Worm (Caenorhabditis elegans) whole organism, late embryonic: Measurements from ENCODE around the gene C05E11.7.

Experiments used
- C08G9.2 ChIP-seq: sonication (generic microtip); optimal IDR thresholded peaks from 2 replicates; lab custom pipeline; 2016; ENCODE audit warnings: mild to moderate bottlenecking, missing genetic modification characterization, moderate library complexity, missing compliant biosample characterization
- T23F11.4 ChIP-seq: fragments of 200-800 bp; sonication (Bioruptor generic); optimal IDR thresholded peaks from 2 replicates; lab custom pipeline; 2018; ENCODE audit warnings: mild to moderate bottlenecking, missing genetic modification characterization, missing compliant biosample characterization
- Y22D7AL.16 ChIP-seq: sonication (generic microtip); optimal IDR thresholded peaks from 2 replicates; lab custom pipeline; 2016; ENCODE audit warnings: missing genetic modification characterization, missing compliant biosample characterization
- ceh-18 ChIP-seq: sonication (generic microtip); optimal IDR thresholded peaks from 2 replicates; lab custom pipeline; 2016; ENCODE audit warnings: missing genetic modification characterization, missing compliant biosample characterization
- ceh-2 ChIP-seq: sonication (generic microtip); optimal IDR thresholded peaks from 2 replicates; lab custom pipeline; 2016; ENCODE audit warnings: missing genotype, missing genetic modification characterization, missing compliant biosample characterization
- ceh-24 ChIP-seq: sonication (generic microtip); optimal IDR thresholded peaks from 2 replicates; lab custom pipeline; 2016; ENCODE audit warnings: mild to moderate bottlenecking, missing genetic modification characterization, missing compliant biosample characterization
- ceh-30 ChIP-seq: fragments of 150-350 bp; optimal IDR thresholded peaks from 2 replicates; lab custom pipeline; 2014; ENCODE audit warnings: missing biosample characterization, missing genetic modification characterization
- ceh-31 ChIP-seq: sonication (generic microtip); optimal IDR thresholded peaks from 2 replicates; lab custom pipeline; 2016; ENCODE audit warnings: missing genetic modification characterization, missing compliant biosample characterization
- ceh-45 ChIP-seq: fragments of 200-800 bp; sonication (Bioruptor generic); IDR thresholded peaks from 2 replicates; pipeline ENCODE4 v1.3.6; 2022; ENCODE audit warnings: missing genetic modification reagents, missing genetic modification characterization, missing compliant biosample characterization
- che-1 ChIP-seq: sonication (generic microtip); optimal IDR thresholded peaks from 2 replicates; lab custom pipeline; 2016; ENCODE audit warnings: mild to moderate bottlenecking, missing genetic modification characterization, missing compliant biosample characterization
- dve-1 ChIP-seq: sonication (generic microtip); optimal IDR thresholded peaks from 2 replicates; lab custom pipeline; 2017; ENCODE audit warnings: antibody characterized with exemption, mild to moderate bottlenecking, missing genetic modification characterization, missing compliant biosample characterization
- elt-2 ChIP-seq: sonication (generic microtip); optimal IDR thresholded peaks from 2 replicates; lab custom pipeline; 2016; ENCODE audit warnings: missing genetic modification reagents, missing genetic modification characterization, missing compliant biosample characterization
- ets-4 ChIP-seq: sonication (generic microtip); optimal IDR thresholded peaks from 2 replicates; lab custom pipeline; 2016; ENCODE audit warnings: missing genetic modification characterization, missing compliant biosample characterization
- eyg-1 ChIP-seq: sonication (generic microtip); optimal IDR thresholded peaks from 2 replicates; lab custom pipeline; 2016; ENCODE audit warnings: missing genotype, missing genetic modification characterization, missing compliant biosample characterization
- fax-1 ChIP-seq: sonication (generic microtip); optimal IDR thresholded peaks from 2 replicates; lab custom pipeline; 2016; ENCODE audit warnings: missing genotype, missing genetic modification characterization, missing compliant biosample characterization
- gmeb-2 ChIP-seq: sonication (generic microtip); optimal IDR thresholded peaks from 2 replicates; lab custom pipeline; 2016; ENCODE audit warnings: missing genetic modification characterization, inconsistent platforms, missing compliant biosample characterization
- hlh-13 ChIP-seq: fragments of 200-800 bp; sonication (Bioruptor generic); optimal IDR thresholded peaks from 2 replicates; lab custom pipeline; 2018; ENCODE audit warnings: mild to moderate bottlenecking, missing genetic modification characterization, missing compliant biosample characterization
- hlh-15 ChIP-seq: sonication (generic microtip); optimal IDR thresholded peaks from 2 replicates; lab custom pipeline; 2016; ENCODE audit warnings: missing genetic modification characterization, missing compliant biosample characterization
- hlh-6 ChIP-seq: sonication (generic microtip); optimal IDR thresholded peaks from 2 replicates; lab custom pipeline; 2016; ENCODE audit warnings: missing genotype, missing genetic modification characterization, missing compliant biosample characterization
- hlh-8 ChIP-seq: sonication (generic microtip); optimal IDR thresholded peaks from 2 replicates; lab custom pipeline; 2016; ENCODE audit warnings: missing genotype, missing genetic modification characterization, missing compliant biosample characterization
- lim-6 ChIP-seq: sonication (generic microtip); optimal IDR thresholded peaks from 2 replicates; lab custom pipeline; 2016; ENCODE audit warnings: missing genetic modification characterization, missing compliant biosample characterization
- lin-11 ChIP-seq: fragments of 200-800 bp; sonication (Bioruptor generic); optimal IDR thresholded peaks from 2 replicates; lab custom pipeline; 2018; ENCODE audit warnings: mild to moderate bottlenecking, missing genetic modification characterization, missing compliant biosample characterization
- mec-3 ChIP-seq: sonication (generic microtip); optimal IDR thresholded peaks from 2 replicates; lab custom pipeline; 2016; ENCODE audit warnings: borderline replicate concordance, missing genetic modification characterization, missing compliant biosample characterization
- nfya-1 ChIP-seq: sonication (generic microtip); optimal IDR thresholded peaks from 2 replicates; lab custom pipeline; 2017; ENCODE audit warnings: missing genetic modification characterization, mild to moderate bottlenecking, missing compliant biosample characterization, antibody characterized with exemption, moderate library complexity
- nhr-232 ChIP-seq: sonication (generic microtip); optimal IDR thresholded peaks from 2 replicates; lab custom pipeline; 2016; ENCODE audit warnings: missing genetic modification characterization, missing compliant biosample characterization
- npax-4 ChIP-seq: sonication (generic microtip); optimal IDR thresholded peaks from 2 replicates; lab custom pipeline; 2016; ENCODE audit warnings: missing genetic modification characterization, missing compliant biosample characterization
- odd-2 ChIP-seq: sonication (generic microtip); optimal IDR thresholded peaks from 2 replicates; lab custom pipeline; 2017; ENCODE audit warnings: antibody characterized with exemption, mild to moderate bottlenecking, missing genetic modification characterization, missing compliant biosample characterization
- pag-3 ChIP-seq: sonication (generic microtip); optimal IDR thresholded peaks from 2 replicates; lab custom pipeline; 2016; ENCODE audit warnings: missing compliant biosample characterization, missing genetic modification characterization, borderline replicate concordance
- pat-9 ChIP-seq: fragments of 200-800 bp; sonication (Bioruptor generic); optimal IDR thresholded peaks from 2 replicates; lab custom pipeline; 2018; ENCODE audit warnings: mild to moderate bottlenecking, missing genetic modification characterization, moderate library complexity, missing compliant biosample characterization
- pax-1 ChIP-seq: fragments of 150-350 bp; optimal IDR thresholded peaks from 2 replicates; lab custom pipeline; 2014; ENCODE audit warnings: missing biosample characterization, missing genetic modification characterization
- pros-1 ChIP-seq: fragments of 150-350 bp; optimal IDR thresholded peaks from 2 replicates; lab custom pipeline; 2014; ENCODE audit warnings: missing biosample characterization, missing genetic modification reagents, missing genetic modification characterization
- ref-2 ChIP-seq: sonication (generic microtip); optimal IDR thresholded peaks from 2 replicates; lab custom pipeline; 2016; ENCODE audit warnings: missing genetic modification characterization, missing compliant biosample characterization
- rnt-1 ChIP-seq: sonication (generic microtip); optimal IDR thresholded peaks from 2 replicates; lab custom pipeline; 2016; ENCODE audit warnings: missing genetic modification characterization, missing compliant biosample characterization
- sdc-2 ChIP-seq: sonication (generic microtip); optimal IDR thresholded peaks from 2 replicates; lab custom pipeline; 2016; ENCODE audit warnings: missing genotype, missing genetic modification characterization, missing compliant biosample characterization
- sox-2 ChIP-seq: fragments of 200-800 bp; sonication (Bioruptor generic); IDR thresholded peaks from 2 replicates; pipeline ENCODE4 v1.3.6; 2022; ENCODE audit warnings: missing genetic modification reagents, missing genetic modification characterization, missing compliant biosample characterization
- sox-4 ChIP-seq: sonication (generic microtip); optimal IDR thresholded peaks from 2 replicates; lab custom pipeline; 2017; ENCODE audit warnings: mild to moderate bottlenecking, missing genetic modification characterization, inconsistent platforms, missing compliant biosample characterization
- syd-9 ChIP-seq: sonication (generic microtip); optimal IDR thresholded peaks from 2 replicates; lab custom pipeline; 2016; ENCODE audit warnings: mild to moderate bottlenecking, missing genetic modification characterization, moderate library complexity, missing compliant biosample characterization
- tbx-2 ChIP-seq: sonication (generic microtip); optimal IDR thresholded peaks from 2 replicates; lab custom pipeline; 2016; ENCODE audit warnings: missing genetic modification characterization, missing compliant biosample characterization
- ttx-3 ChIP-seq: sonication (generic microtip); optimal IDR thresholded peaks from 2 replicates; lab custom pipeline; 2016; ENCODE audit warnings: missing genetic modification reagents, missing genetic modification characterization, missing compliant biosample characterization
- unc-42 ChIP-seq: sonication (generic microtip); optimal IDR thresholded peaks from 2 replicates; lab custom pipeline; 2016; ENCODE audit warnings: missing genotype, missing genetic modification characterization, missing compliant biosample characterization
- unc-55 ChIP-seq: sonication (generic microtip); optimal IDR thresholded peaks from 2 replicates; lab custom pipeline; 2017; ENCODE audit warnings: missing biosample characterization, missing genetic modification reagents, missing genetic modification characterization
- zip-5 ChIP-seq: sonication (generic microtip); optimal IDR thresholded peaks from 2 replicates; lab custom pipeline; 2016; ENCODE audit warnings: missing genetic modification characterization, missing compliant biosample characterization
- ztf-16 ChIP-seq: sonication (generic microtip); optimal IDR thresholded peaks from 2 replicates; lab custom pipeline; 2017; ENCODE audit warnings: missing genetic modification characterization, missing compliant biosample characterization

C05E11.7 gene

ce11 chrX:4592250-4592649, 6.8 kb upstream of the C05E11.7 start, which contains the start of gene flp-12:
flp-12 (minus strand) TSS chrX:4592350.
- TF ChIP-seq ceh-18: no peak
- no peak for TF ChIP-seq syd-9 (tag; lab: Kevin White, UChicago)
- TF ChIP-seq ceh-24 (tag; lab: Kevin White, UChicago): no peak
- TF ChIP-seq ztf-16 (tag; lab: Kevin White, UChicago): no peak
- TF ChIP-seq pax-1: no peak
- TF ChIP-seq tbx-2: no peak
- TF ChIP-seq pros-1: no peak
- no peak for TF ChIP-seq pat-9 (tag; lab: Kevin White, UChicago)
- no peak for TF ChIP-seq ceh-30 (tag; lab: Kevin White, UChicago)
- no peak for TF ChIP-seq hlh-15
- TF ChIP-seq ceh-2 (tag; lab: Kevin White, UChicago): no peak
- no peak for TF ChIP-seq lim-6 (tag; lab: Kevin White, UChicago)

ce11 chrX:4588462-4588861, 3.0 kb upstream of the C05E11.7 start, which contains the start of gene lnp-1:
lnp-1 (plus strand) TSS chrX:4588762.
- no peak for TF ChIP-seq syd-9 (tag; lab: Kevin White, UChicago)
- TF ChIP-seq ceh-31 (tag; lab: Kevin White, UChicago): no peak
- no peak for TF ChIP-seq nfya-1
- TF ChIP-seq tbx-2: no peak
- no peak for TF ChIP-seq ets-4 (tag; lab: Kevin White, UChicago)
- no peak for TF ChIP-seq eyg-1 (tag; lab: Kevin White, UChicago)
- no peak for TF ChIP-seq unc-55 (GFP tag; lab: Kevin White, UChicago)
- no peak for TF ChIP-seq ceh-45 (GFP tag; lab: Robert Waterston, UW)
- TF ChIP-seq hlh-6 (tag; lab: Kevin White, UChicago): no peak
- no peak for TF ChIP-seq mec-3 (tag; lab: Kevin White, UChicago)
- TF ChIP-seq nhr-232 (tag; lab: Kevin White, UChicago): no peak
- no peak for TF ChIP-seq hlh-13
- TF ChIP-seq unc-42 (tag; lab: Kevin White, UChicago): no peak
- no peak for TF ChIP-seq gmeb-2 (tag; lab: Kevin White, UChicago)
- TF ChIP-seq elt-2: no peak
- TF ChIP-seq dve-1: no peak
- no peak for TF ChIP-seq fax-1
- TF ChIP-seq npax-4 (tag; lab: Kevin White, UChicago): no peak
- no peak for TF ChIP-seq Y22D7AL.16
- TF ChIP-seq ceh-30 (tag; lab: Kevin White, UChicago): no peak

- TF ChIP-seq hlh-15 (no peak), elt-2 (peak; percentile 6), nfya-1 (peak; percentile 28), zip-5 (tag; lab: Kevin White, UChicago) (no peak), ets-4 (tag; lab: Kevin White, UChicago) (no peak), sox-4 (tag; lab: Kevin White, UChicago) (no peak), lin-11 (tag; lab: Kevin White, UChicago) (no peak), unc-42 (tag; lab: Kevin White, UChicago) (peak; percentile 61), T23F11.4 (GFP tag; lab: Kevin White, UChicago) (no peak), hlh-6 (tag; lab: Kevin White, UChicago) (no peak)
These were observed 2.5 kb upstream of the C05E11.7 start for ce11 chrX:4587934-4588333.

ce11 chrX:4586617-4587016, 1.1 kb upstream of the C05E11.7 start, which contains the start of gene C05E11.2:
C05E11.2 (plus strand) TSS chrX:4586917.
- TF ChIP-seq hlh-8 (tag; lab: Kevin White, UChicago): no peak
- no peak for TF ChIP-seq C08G9.2
- no peak for TF ChIP-seq odd-2
- TF ChIP-seq hlh-15: no peak
- no peak for TF ChIP-seq rnt-1 (tag; lab: Kevin White, UChicago)
- no peak for TF ChIP-seq lim-6 (tag; lab: Kevin White, UChicago)
- no peak for TF ChIP-seq T23F11.4 (GFP tag; lab: Kevin White, UChicago)
- TF ChIP-seq sdc-2 (tag; lab: Kevin White, UChicago): no peak
- no peak for TF ChIP-seq che-1 (tag; lab: Kevin White, UChicago)
- TF ChIP-seq lin-11 (tag; lab: Kevin White, UChicago): no peak
- no peak for TF ChIP-seq ttx-3 (tag; lab: Kevin White, UChicago)
- TF ChIP-seq eyg-1 (tag; lab: Kevin White, UChicago): no peak
- TF ChIP-seq sox-2 (GFP tag; lab: Robert Waterston, UW): no peak
- TF ChIP-seq pag-3: no peak
- no peak for TF ChIP-seq nfya-1
- TF ChIP-seq nhr-232 (tag; lab: Kevin White, UChicago): no peak
- TF ChIP-seq ref-2 (tag; lab: Kevin White, UChicago): no peak
- TF ChIP-seq ceh-18: no peak
